Fruit fly (Drosophila melanogaster) whole organism, embryonic: ENCODE results near the gene CG6106.

Experiments used
- ATbp ChIP-seq: fragments of 200-800 bp; sonication (Bioruptor generic); optimal IDR thresholded peaks from 2 replicates; lab custom pipeline; 2017; ENCODE audit warnings: missing biosample characterization, mild to moderate bottlenecking, missing genetic modification characterization, missing genetic modification reagents
- Abd-B ChIP-seq: fragments of 200-800 bp; sonication (Bioruptor generic); optimal IDR thresholded peaks from 2 replicates; lab custom pipeline; 2018; ENCODE audit warnings: missing biosample characterization, mild to moderate bottlenecking, missing genetic modification characterization, moderate library complexity
- Aef1 ChIP-seq: fragments of 200-800 bp; sonication (Bioruptor generic); IDR thresholded peaks from 3 replicates; pipeline ENCODE4 v1.3.6; 2022; ENCODE audit warnings: missing biosample characterization, missing genetic modification characterization
- Bteb2 ChIP-seq: fragments of 200-800 bp; sonication (Bioruptor generic); optimal IDR thresholded peaks from 2 replicates; lab custom pipeline; 2016; ENCODE audit warnings: missing biosample characterization, missing genetic modification characterization
- CG10959 ChIP-seq: fragments of 200-800 bp; sonication (Bioruptor generic); IDR thresholded peaks from 2 replicates; pipeline ENCODE4 v1.3.6; 2022; ENCODE audit warnings: missing biosample characterization, missing genetic modification characterization
- CG11398 ChIP-seq: fragments of 200-800 bp; sonication (Bioruptor generic); optimal IDR thresholded peaks from 2 replicates; lab custom pipeline; 2016; ENCODE audit warnings: missing biosample characterization, missing genetic modification characterization
- CG12942 ChIP-seq: fragments of 200-800 bp; sonication (Bioruptor generic); optimal IDR thresholded peaks from 3 replicates; lab custom pipeline; 2016; ENCODE audit warnings: missing biosample characterization, missing genetic modification characterization
- CG14667 ChIP-seq: fragments of 200-800 bp; sonication (Bioruptor generic); IDR thresholded peaks from 2 replicates; pipeline ENCODE4 v1.3.6; 2022; ENCODE audit warnings: missing biosample characterization, missing genetic modification characterization
- CG14965 ChIP-seq: fragments of 200-800 bp; sonication (Bioruptor generic); optimal IDR thresholded peaks from 2 replicates; lab custom pipeline; 2016; ENCODE audit warnings: missing biosample characterization, missing genetic modification characterization, borderline replicate concordance
- CG15011 ChIP-seq: fragments of 200-800 bp; sonication (Bioruptor generic); optimal IDR thresholded peaks from 3 replicates; lab custom pipeline; 2018; ENCODE audit warnings: missing biosample characterization, mild to moderate bottlenecking, missing genetic modification characterization
- CG16863 ChIP-seq: fragments of 200-800 bp; sonication (Bioruptor generic); optimal IDR thresholded peaks from 3 replicates; lab custom pipeline; 2016; ENCODE audit warnings: missing biosample characterization, missing genetic modification characterization
- CG18476 ChIP-seq: fragments of 200-800 bp; sonication (Bioruptor generic); optimal IDR thresholded peaks from 2 replicates; lab custom pipeline; 2016; ENCODE audit warnings: missing biosample characterization, mild to moderate bottlenecking, missing genetic modification characterization
- CG18764 ChIP-seq: fragments of 200-800 bp; sonication (Bioruptor generic); optimal IDR thresholded peaks from 3 replicates; lab custom pipeline; 2016; ENCODE audit warnings: missing biosample characterization, missing genetic modification characterization
- CG3407 ChIP-seq: fragments of 200-800 bp; sonication (Bioruptor generic); optimal IDR thresholded peaks from 2 replicates; lab custom pipeline; 2018; ENCODE audit warnings: missing biosample characterization, mild to moderate bottlenecking, missing genetic modification characterization
- CG6654 ChIP-seq: fragments of 200-800 bp; sonication (Bioruptor generic); optimal IDR thresholded peaks from 2 replicates; lab custom pipeline; 2017; ENCODE audit warnings: missing biosample characterization, mild to moderate bottlenecking, missing genetic modification characterization
- Dip3 ChIP-seq: fragments of 200-800 bp; sonication (Bioruptor generic); optimal IDR thresholded peaks from 3 replicates; lab custom pipeline; 2016; ENCODE audit warnings: missing biosample characterization, missing genetic modification characterization
- Dll ChIP-seq: fragments of 200-800 bp; sonication (Bioruptor generic); IDR thresholded peaks from 4 replicates; pipeline ENCODE4 v1.3.6; 2022; ENCODE audit warnings: missing biosample characterization, missing genetic modification characterization; ENCODE audit not compliant: partially characterized antibody
- Doc3 ChIP-seq: fragments of 200-800 bp; sonication (Bioruptor generic); IDR thresholded peaks from 3 replicates; pipeline ENCODE4 v1.3.6; 2022; ENCODE audit warnings: missing biosample characterization, missing genetic modification characterization; ENCODE audit not compliant: partially characterized antibody
- Dref ChIP-seq: fragments of 200-800 bp; sonication (Bioruptor generic); IDR thresholded peaks from 2 replicates; pipeline ENCODE4 v1.3.6; 2022; ENCODE audit warnings: missing biosample characterization, missing genetic modification characterization
- Fer1 ChIP-seq: fragments of 200-800 bp; sonication (Bioruptor generic); optimal IDR thresholded peaks from 2 replicates; lab custom pipeline; 2017; ENCODE audit warnings: missing biosample characterization, mild to moderate bottlenecking, missing genetic modification characterization
- Gug ChIP-seq: fragments of 200-800 bp; sonication (Bioruptor generic); IDR thresholded peaks from 4 replicates; pipeline ENCODE4 v1.3.6; 2022; ENCODE audit warnings: missing biosample characterization, missing genetic modification characterization
- Hmr ChIP-seq: fragments of 200-800 bp; sonication (Bioruptor generic); optimal IDR thresholded peaks from 3 replicates; lab custom pipeline; 2017; ENCODE audit warnings: mild to moderate bottlenecking, missing biosample characterization, missing genetic modification reagents, missing genetic modification characterization
- Hr51 ChIP-seq, 2 experiments: fragments of 200-800 bp; sonication (Bioruptor generic); optimal IDR thresholded peaks; 2 replicates in 1 of 2; 3 replicates in 1 of 2; lab custom pipeline; 2016 to 2018; ENCODE audit warnings: missing biosample characterization in 2 of 2, missing genetic modification characterization in 2 of 2, mild to moderate bottlenecking in 1 of 2, moderate library complexity in 1 of 2
- MTF-1 ChIP-seq: fragments of 200-800 bp; sonication (Bioruptor generic); optimal IDR thresholded peaks from 2 replicates; lab custom pipeline; 2018; ENCODE audit warnings: missing biosample characterization, mild to moderate bottlenecking, missing genetic modification characterization, borderline replicate concordance
- NFAT ChIP-seq: fragments of 200-800 bp; sonication (Bioruptor generic); IDR thresholded peaks from 2 replicates; pipeline ENCODE4 v1.3.6; 2022; ENCODE audit warnings: missing biosample characterization, missing genetic modification characterization
- NK7.1 ChIP-seq: fragments of 200-800 bp; sonication (Bioruptor generic); optimal IDR thresholded peaks from 3 replicates; lab custom pipeline; 2016; ENCODE audit warnings: missing biosample characterization, missing genetic modification characterization
- Neu2 ChIP-seq: fragments of 200-800 bp; sonication (Bioruptor generic); optimal IDR thresholded peaks from 3 replicates; lab custom pipeline; 2016; ENCODE audit warnings: missing biosample characterization, missing genetic modification characterization, borderline replicate concordance
- Pdp1 ChIP-seq, 2 experiments: fragments of 200-800 bp; sonication (Bioruptor generic); optimal IDR thresholded peaks; 3 replicates each; lab custom pipeline; 2016; ENCODE audit warnings: missing biosample characterization in 2 of 2, missing genetic modification characterization in 2 of 2, mild to moderate bottlenecking in 1 of 2, moderate library complexity in 1 of 2
- Side ChIP-seq: fragments of 200-800 bp; sonication (Bioruptor generic); optimal IDR thresholded peaks from 2 replicates; lab custom pipeline; 2016; ENCODE audit warnings: missing biosample characterization, missing genetic modification characterization
- TFAM ChIP-seq: fragments of 200-800 bp; sonication (Bioruptor generic); optimal IDR thresholded peaks from 2 replicates; lab custom pipeline; 2017; ENCODE audit warnings: missing biosample characterization, missing genetic modification characterization, inconsistent platforms
- Xbp1 ChIP-seq: fragments of 200-800 bp; sonication (Bioruptor generic); optimal IDR thresholded peaks from 3 replicates; lab custom pipeline; 2016; ENCODE audit warnings: missing biosample characterization, mild to moderate bottlenecking, missing genetic modification characterization
- ap ChIP-seq: fragments of 200-800 bp; sonication (Bioruptor generic); IDR thresholded peaks from 2 replicates; pipeline ENCODE4 v1.3.6; 2022; ENCODE audit warnings: missing biosample characterization, missing genetic modification characterization
- bbx ChIP-seq: fragments of 200-800 bp; sonication (Bioruptor generic); IDR thresholded peaks from 2 replicates; pipeline ENCODE4 v1.3.6; 2022; ENCODE audit warnings: missing biosample characterization, missing genetic modification characterization; ENCODE audit not compliant: partially characterized antibody
- caup ChIP-seq: fragments of 200-800 bp; sonication (Bioruptor generic); optimal IDR thresholded peaks from 3 replicates; lab custom pipeline; 2017; ENCODE audit warnings: missing biosample characterization, mild to moderate bottlenecking, missing genetic modification characterization, moderate library complexity; ENCODE audit not compliant: severe bottlenecking
- h ChIP-seq: fragments of >200 bp; optimal IDR thresholded peaks from 2 replicates; lab custom pipeline; 2017
- hkb ChIP-seq, 2 experiments: fragments of 200-800 bp in 1 of 2; fragments of >200 bp in 1 of 2; sonication (Bioruptor generic) in 1 of 2; IDR thresholded peaks in 1 of 2; optimal IDR thresholded peaks in 1 of 2; 2 replicates each; pipeline versions ENCODE4 v1.3.6 to Lab custom; 2017 to 2022; ENCODE audit warnings: missing biosample characterization in 1 of 2, missing genetic modification characterization in 1 of 2
- ind ChIP-seq: fragments of 200-800 bp; sonication (Bioruptor generic); optimal IDR thresholded peaks from 3 replicates; lab custom pipeline; 2016; ENCODE audit warnings: missing biosample characterization, missing genetic modification characterization
- jigr1 ChIP-seq: fragments of 200-800 bp; sonication (Bioruptor generic); IDR thresholded peaks from 3 replicates; pipeline ENCODE4 v1.3.6; 2022; ENCODE audit warnings: missing biosample characterization, missing genetic modification characterization
- mld ChIP-seq: fragments of 200-800 bp; sonication (Bioruptor generic); IDR thresholded peaks from 3 replicates; pipeline ENCODE4 v1.3.6; 2022; ENCODE audit warnings: missing biosample characterization, missing genetic modification characterization; ENCODE audit not compliant: partially characterized antibody
- pan ChIP-seq, 4 experiments: fragments of >200 bp in 3 of 4; fragments of 200-800 bp in 1 of 4; sonication (Bioruptor generic) in 1 of 4; optimal IDR thresholded peaks in 3 of 4; IDR thresholded peaks in 1 of 4; 2 replicates each; pipeline versions ENCODE4 v1.3.6 to Lab custom; 2017 to 2022; ENCODE audit warnings: missing biosample characterization in 2 of 4, missing genetic modification characterization in 2 of 4, mixed read lengths in 1 of 4
- psq ChIP-seq: fragments of 200-800 bp; sonication (Bioruptor generic); optimal IDR thresholded peaks from 2 replicates; lab custom pipeline; 2017; ENCODE audit warnings: missing biosample characterization, missing genetic modification characterization
- ranshi ChIP-seq: fragments of 200-800 bp; sonication (Bioruptor generic); IDR thresholded peaks from 2 replicates; pipeline ENCODE4 v1.3.6; 2022; ENCODE audit warnings: missing biosample characterization, missing genetic modification characterization
- so ChIP-seq: fragments of 200-800 bp; sonication (Bioruptor generic); IDR thresholded peaks from 3 replicates; pipeline ENCODE4 v1.3.6; 2022; ENCODE audit warnings: missing biosample characterization, missing genetic modification characterization
- tin ChIP-seq: fragments of 200-800 bp; sonication (Bioruptor generic); optimal IDR thresholded peaks from 3 replicates; lab custom pipeline; 2016; ENCODE audit warnings: missing biosample characterization, missing genetic modification characterization
- tup ChIP-seq: fragments of 200-800 bp; sonication (Bioruptor generic); optimal IDR thresholded peaks from 2 replicates; lab custom pipeline; 2016; ENCODE audit warnings: missing biosample characterization, mild to moderate bottlenecking, missing genetic modification characterization, moderate library complexity

The CG6106 gene

dm6 chrX:18366033-18366850, 7.6 kb downstream of the CG6106 start, which contains the start of gene CrebB (continued):
- TF ChIP-seq Abd-B (peak; percentile 78), tup (no peak), so (GFP tag; lab: Robert Waterston, UW) (peak; percentile 32; the same call in 1 of the 3 replicates), ATbp (GFP tag; lab: Kevin White, UChicago) (no peak), Doc3 (GFP tag; lab: Robert Waterston, UW) (no peak), Hr51 (GFP tag; optimal IDR thresholded peaks at IDR 0.05; lab: Kevin White, UChicago) (no peak), NFAT (GFP tag; lab: Robert Waterston, UW) (peak; percentile 59), tin (no peak), Neu2 (GFP tag; lab: Kevin White, UChicago) (no peak), Dip3 (peak; percentile 41), Dll (GFP tag; lab: Robert Waterston, UW) (no peak), jigr1 (GFP tag; lab: Robert Waterston, UW) (no peak), CG3407 (GFP tag; lab: Kevin White, UChicago) (no peak), Gug (GFP tag; lab: Robert Waterston, UW) (peak; percentile 17; the same call in 1 of the 4 replicates), h (lab: Kevin White, UChicago) (no peak), bbx (GFP tag; lab: Robert Waterston, UW) (0 out of 2 replicates have a peak, but pooled peaks have one; percentile 48), ranshi (GFP tag; lab: Robert Waterston, UW) (no peak), CG18764 (GFP tag; lab: Kevin White, UChicago) (no peak), Aef1 (GFP tag; lab: Robert Waterston, UW) (peak; percentile 75), CG18476 (no peak), Pdp1 (GFP tag; optimal IDR thresholded peaks at IDR 0.05; lab: Kevin White, UChicago) (peak in 1 of 2 experiments; percentile 98), CG14667 (no peak), ap (GFP tag; lab: Robert Waterston, UW) (no peak), Fer1 (GFP tag; lab: Kevin White, UChicago) (peak; percentile 45)

dm6 chrX:18366851-18367649, 8.4 kb downstream of the CG6106 start:
- TF ChIP-seq bbx (GFP tag; lab: Robert Waterston, UW) (no peak), hkb (optimal IDR thresholded peaks at IDR 0.05; lab: Kevin White, UChicago) (no peak), hkb (GFP tag; IDR thresholded peaks at IDR 0.05; lab: Robert Waterston, UW) (peak; percentile 68), NFAT (GFP tag; lab: Robert Waterston, UW) (peak; percentile 42; the same call in 1 of the 2 replicates), Bteb2 (GFP tag; lab: Kevin White, UChicago) (no peak), CG11398 (GFP tag; lab: Kevin White, UChicago) (no peak), CG16863 (GFP tag; lab: Kevin White, UChicago) (peak; percentile 44), CG15011 (GFP tag; lab: Kevin White, UChicago) (peak; percentile 36), Xbp1 (GFP tag; lab: Kevin White, UChicago) (peak; percentile 58), TFAM (GFP tag; lab: Kevin White, UChicago) (no peak), MTF-1 (GFP tag; lab: Kevin White, UChicago) (peak; percentile 21), CG12942 (GFP tag; lab: Kevin White, UChicago) (no peak), Dref (GFP tag; lab: Robert Waterston, UW) (no peak), CG6654 (peak; percentile 40), caup (GFP tag; lab: Kevin White, UChicago) (peak; percentile 54), Hmr (GFP tag; lab: Kevin White, UChicago) (peak; percentile 81), CG10959 (no peak), pan (optimal IDR thresholded peaks at IDR 0.05; lab: Kevin White, UChicago) (no peak), pan (GFP tag; optimal IDR thresholded peaks at IDR 0.05 in 1 of 2, IDR thresholded peaks at IDR 0.05 in 1 of 2) (peak in 1 of 2 experiments; percentile 75), Side (GFP tag; lab: Kevin White, UChicago) (peak; percentile 52), mld (GFP tag; lab: Robert Waterston, UW) (no peak), CG14965 (GFP tag; lab: Kevin White, UChicago) (no peak), NK7.1 (GFP tag; lab: Kevin White, UChicago) (peak; percentile 73), ind (GFP tag; lab: Kevin White, UChicago) (peak; percentile 58), psq (GFP tag; lab: Kevin White, UChicago) (no peak)
